Worm (Caenorhabditis elegans) whole organism, young adult: Measurements from ENCODE around the gene scl-10.

Experiments
- B0019.2 ChIP-seq: fragments of 200-800 bp; sonication (Bioruptor generic); conservative IDR thresholded peaks from 2 replicates; pipeline ENCODE4 v1.3.6; 2022; ENCODE audit warnings: missing genetic modification reagents, missing genetic modification characterization, missing compliant biosample characterization
- B0261.1 ChIP-seq: sonication (generic microtip); optimal IDR thresholded peaks from 2 replicates; lab custom pipeline; 2016; ENCODE audit warnings: mild to moderate bottlenecking, missing genetic modification characterization, moderate library complexity, missing compliant biosample characterization
- C17E4.6 ChIP-seq: fragments of 200-800 bp; sonication (Bioruptor generic); IDR thresholded peaks from 2 replicates; pipeline ENCODE4 v1.3.6; 2022; ENCODE audit warnings: missing genetic modification reagents, missing genetic modification characterization, missing compliant biosample characterization
- F37B4.10 ChIP-seq: fragments of 200-800 bp; sonication (Bioruptor generic); IDR thresholded peaks from 2 replicates; pipeline ENCODE4 v1.3.6; 2022; ENCODE audit warnings: missing genetic modification characterization, missing compliant biosample characterization
- F57C9.4 ChIP-seq: sonication (generic microtip); optimal IDR thresholded peaks from 2 replicates; lab custom pipeline; 2017; ENCODE audit warnings: mild to moderate bottlenecking, missing genetic modification characterization, missing compliant biosample characterization
- T07F8.4 ChIP-seq: sonication (generic microtip); optimal IDR thresholded peaks from 2 replicates; lab custom pipeline; 2016; ENCODE audit warnings: mild to moderate bottlenecking, missing genetic modification characterization, moderate library complexity, missing compliant biosample characterization
- attf-5 ChIP-seq: fragments of 200-800 bp; sonication (Bioruptor generic); optimal IDR thresholded peaks from 2 replicates; lab custom pipeline; 2018; ENCODE audit warnings: mild to moderate bottlenecking, missing genetic modification characterization, missing compliant biosample characterization
- attf-6 ChIP-seq: fragments of 200-800 bp; sonication (Bioruptor generic); IDR thresholded peaks from 2 replicates; pipeline ENCODE4 v1.3.6; 2022; ENCODE audit warnings: missing genetic modification reagents, missing genetic modification characterization, missing compliant biosample characterization
- cebp-1 ChIP-seq, 2 experiments: fragments of 200-800 bp in 1 of 2; sonication (Bioruptor generic) in 1 of 2; sonication (generic microtip) in 1 of 2; IDR thresholded peaks in 1 of 2; optimal IDR thresholded peaks in 1 of 2; 2 replicates each; pipeline versions ENCODE4 v1.3.6 to Lab custom; 2017 to 2022; ENCODE audit warnings: missing compliant biosample characterization in 2 of 2, missing genetic modification characterization in 2 of 2, mild to moderate bottlenecking in 1 of 2, missing genetic modification reagents in 1 of 2, moderate library complexity in 1 of 2
- cebp-2 ChIP-seq: fragments of 200-800 bp; sonication (Bioruptor generic); IDR thresholded peaks from 2 replicates; pipeline ENCODE4 v1.3.6; 2022; ENCODE audit warnings: missing genetic modification characterization, missing compliant biosample characterization
- ceh-27 ChIP-seq: fragments of 200-800 bp; sonication (Bioruptor generic); optimal IDR thresholded peaks from 2 replicates; lab custom pipeline; 2018; ENCODE audit warnings: mild to moderate bottlenecking, missing genetic modification characterization, moderate library complexity, missing compliant biosample characterization
- ceh-40 ChIP-seq: fragments of 200-800 bp; sonication (Bioruptor generic); IDR thresholded peaks from 2 replicates; pipeline ENCODE4 v1.3.6; 2022; ENCODE audit warnings: missing genetic modification characterization, missing compliant biosample characterization
- ceh-91 ChIP-seq: fragments of 200-800 bp; sonication (Bioruptor generic); IDR thresholded peaks from 2 replicates; pipeline ENCODE4 v1.3.6; 2022; ENCODE audit warnings: missing genetic modification reagents, missing genetic modification characterization, missing compliant biosample characterization
- dpl-1 ChIP-seq: fragments of 150-350 bp; optimal IDR thresholded peaks from 2 replicates; lab custom pipeline; 2014; ENCODE audit warnings: missing biosample characterization, missing genetic modification reagents, missing genetic modification characterization
- efl-1 ChIP-seq: fragments of 150-350 bp; optimal IDR thresholded peaks from 2 replicates; lab custom pipeline; 2014; ENCODE audit warnings: missing biosample characterization, missing genetic modification reagents, missing genetic modification characterization
- egl-18 ChIP-seq: fragments of 200-800 bp; sonication (Bioruptor generic); IDR thresholded peaks from 2 replicates; pipeline ENCODE4 v1.3.6; 2022; ENCODE audit warnings: missing genetic modification reagents, missing genetic modification characterization, missing compliant biosample characterization
- egrh-3 ChIP-seq: fragments of 200-800 bp; sonication (Bioruptor generic); IDR thresholded peaks from 2 replicates; pipeline ENCODE4 v1.3.6; 2022; ENCODE audit warnings: missing genetic modification reagents, missing genetic modification characterization, missing compliant biosample characterization
- fkh-3 ChIP-seq: sonication (generic microtip); optimal IDR thresholded peaks from 2 replicates; lab custom pipeline; 2016; ENCODE audit warnings: mild to moderate bottlenecking, missing genetic modification characterization, missing compliant biosample characterization
- gei-17 ChIP-seq: fragments of 200-800 bp; sonication (Bioruptor generic); optimal IDR thresholded peaks from 2 replicates; lab custom pipeline; 2018; ENCODE audit warnings: mild to moderate bottlenecking, missing genetic modification characterization, missing compliant biosample characterization
- hmg-1.2 ChIP-seq: fragments of 200-800 bp; sonication (Bioruptor generic); IDR thresholded peaks from 2 replicates; pipeline ENCODE4 v1.3.6; 2022; ENCODE audit warnings: missing genetic modification reagents, missing genetic modification characterization, missing compliant biosample characterization
- lin-54 ChIP-seq: fragments of 200-800 bp; sonication (Bioruptor generic); optimal IDR thresholded peaks from 2 replicates; lab custom pipeline; 2018; ENCODE audit warnings: mild to moderate bottlenecking, missing genetic modification characterization, missing compliant biosample characterization
- madf-10 ChIP-seq: sonication (generic microtip); optimal IDR thresholded peaks from 2 replicates; lab custom pipeline; 2016; ENCODE audit warnings: mild to moderate bottlenecking, missing genetic modification characterization, missing compliant biosample characterization
- mcd-1 ChIP-seq: fragments of 200-800 bp; sonication (Bioruptor generic); IDR thresholded peaks from 2 replicates; pipeline ENCODE4 v1.3.6; 2022; ENCODE audit warnings: missing genetic modification reagents, missing genetic modification characterization, missing compliant biosample characterization
- mes-4 ChIP-seq: sonication (generic microtip); optimal IDR thresholded peaks from 2 replicates; lab custom pipeline; 2016; ENCODE audit warnings: missing genotype, missing genetic modification characterization, missing compliant biosample characterization
- nfyb-1 ChIP-seq: fragments of 200-800 bp; sonication (Bioruptor generic); IDR thresholded peaks from 2 replicates; pipeline ENCODE4 v1.3.6; 2022; ENCODE audit warnings: missing genetic modification reagents, missing genetic modification characterization, missing compliant biosample characterization
- nhr-120 ChIP-seq: fragments of 200-800 bp; sonication (Bioruptor generic); IDR thresholded peaks from 2 replicates; pipeline ENCODE4 v1.3.6; 2022; ENCODE audit warnings: missing genetic modification characterization, missing compliant biosample characterization
- nhr-90 ChIP-seq: sonication (generic microtip); optimal IDR thresholded peaks from 2 replicates; lab custom pipeline; 2016; ENCODE audit warnings: missing genotype, mild to moderate bottlenecking, missing genetic modification characterization, missing compliant biosample characterization
- pbrm-1 ChIP-seq: fragments of 200-800 bp; sonication (Bioruptor generic); IDR thresholded peaks from 2 replicates; pipeline ENCODE4 v1.3.6; 2022; ENCODE audit warnings: missing genetic modification reagents, missing genetic modification characterization, missing compliant biosample characterization
- pha-4 ChIP-seq: fragments of 150-350 bp; sonication (generic microtip); optimal IDR thresholded peaks from 2 replicates; lab custom pipeline; 2014; ENCODE audit warnings: missing biosample characterization, missing genetic modification reagents, missing genetic modification characterization
- rcor-1 ChIP-seq: fragments of 200-800 bp; sonication (Bioruptor generic); IDR thresholded peaks from 2 replicates; pipeline ENCODE4 v1.3.6; 2022; ENCODE audit warnings: missing genetic modification reagents, missing genetic modification characterization, missing compliant biosample characterization
- repo-1 ChIP-seq: sonication (generic microtip); optimal IDR thresholded peaks from 2 replicates; lab custom pipeline; 2017; ENCODE audit warnings: mild to moderate bottlenecking, missing genetic modification characterization, missing compliant biosample characterization
- sea-2 ChIP-seq: fragments of 200-800 bp; sonication (Bioruptor generic); IDR thresholded peaks from 2 replicates; pipeline ENCODE4 v1.3.6; 2022; ENCODE audit warnings: missing genetic modification characterization, missing compliant biosample characterization
- snpc-1.3 ChIP-seq: sonication (generic microtip); optimal IDR thresholded peaks from 2 replicates; lab custom pipeline; 2017; ENCODE audit warnings: missing genetic modification characterization, mild to moderate bottlenecking, missing compliant biosample characterization, antibody characterized with exemption, moderate library complexity, missing genotype, missing genetic modification reagents; ENCODE audit not compliant: insufficient read depth
- snpc-3.4 ChIP-seq: sonication (generic microtip); optimal IDR thresholded peaks from 2 replicates; lab custom pipeline; 2017; ENCODE audit warnings: missing genetic modification characterization, mild to moderate bottlenecking, missing compliant biosample characterization, antibody characterized with exemption, moderate library complexity, missing genotype, missing genetic modification reagents
- sptf-2 ChIP-seq: fragments of 200-800 bp; sonication (Bioruptor generic); optimal IDR thresholded peaks from 2 replicates; lab custom pipeline; 2018; ENCODE audit warnings: mild to moderate bottlenecking, missing genetic modification characterization, missing compliant biosample characterization
- xnd-1 ChIP-seq: sonication (generic microtip); optimal IDR thresholded peaks from 2 replicates; lab custom pipeline; 2016; ENCODE audit warnings: missing genotype, missing genetic modification reagents, missing genetic modification characterization, missing compliant biosample characterization
- zfh-2 ChIP-seq: fragments of 200-800 bp; sonication (Bioruptor generic); conservative IDR thresholded peaks from 2 replicates; pipeline ENCODE4 v1.3.6; 2022; ENCODE audit warnings: missing genetic modification reagents, missing genetic modification characterization, missing compliant biosample characterization
- ztf-3 ChIP-seq: fragments of 200-800 bp; sonication (Bioruptor generic); optimal IDR thresholded peaks from 2 replicates; lab custom pipeline; 2018; ENCODE audit warnings: mild to moderate bottlenecking, missing genetic modification characterization, missing compliant biosample characterization
- ztf-6 ChIP-seq: fragments of 200-800 bp; sonication (Bioruptor generic); IDR thresholded peaks from 2 replicates; pipeline ENCODE4 v1.3.6; 2022; ENCODE audit warnings: missing genetic modification reagents, missing genetic modification characterization, missing compliant biosample characterization

scl-10 gene

ce11 chrIV:13022892-13023291 lies 25.4 kb upstream of the scl-10 start:
- TF ChIP-seq egrh-3 (GFP tag; lab: Robert Waterston, UW) (peak; percentile 42; the same call in 1 of the 2 replicates), gei-17 (GFP tag; lab: Kevin White, UChicago) (no peak), efl-1 (GFP tag; lab: Kevin White, UChicago) (no peak), T07F8.4 (tag; lab: Kevin White, UChicago) (no peak), nfyb-1 (0 out of 2 replicates have a peak, but pooled peaks have one; percentile 17), pha-4 (tag; lab: Kevin White, UChicago) (no peak), C17E4.6 (GFP tag; lab: Robert Waterston, UW) (no peak), F57C9.4 (no peak), ceh-40 (no peak), attf-6 (GFP tag; lab: Robert Waterston, UW) (no peak), sptf-2 (GFP tag; lab: Kevin White, UChicago) (no peak), zfh-2 (GFP tag; lab: Robert Waterston, UW) (peak; percentile 90), egl-18 (GFP tag; lab: Robert Waterston, UW) (no peak), hmg-1.2 (GFP tag; lab: Robert Waterston, UW) (0 out of 2 replicates have a peak, but pooled peaks have one; percentile 16), dpl-1 (GFP tag; lab: Kevin White, UChicago) (no peak), snpc-3.4 (no peak), lin-54 (GFP tag; lab: Kevin White, UChicago) (no peak), sea-2 (GFP tag; lab: Robert Waterston, UW) (no peak), cebp-2 (peak; percentile 90), B0261.1 (tag; lab: Kevin White, UChicago) (no peak), snpc-1.3 (tag; lab: Kevin White, UChicago) (no peak), repo-1 (tag; lab: Kevin White, UChicago) (no peak), ztf-6 (no peak), fkh-3 (tag; lab: Kevin White, UChicago) (no peak), nhr-90 (tag; lab: Kevin White, UChicago) (no peak), xnd-1 (tag; lab: Kevin White, UChicago) (no peak), pbrm-1 (GFP tag; lab: Robert Waterston, UW) (no peak), F37B4.10 (GFP tag; lab: Robert Waterston, UW) (no peak)
- TF ChIP-seq, all 124 proteins: peak for 5

- TF ChIP-seq ztf-3 (GFP tag; lab: Kevin White, UChicago), result no peak
- TF ChIP-seq mcd-1 (GFP tag; lab: Robert Waterston, UW), result no peak
- no peak for TF ChIP-seq mes-4
- 0 out of 2 replicates have a peak, but pooled peaks have one; percentile 12 for TF ChIP-seq egl-18 (GFP tag; lab: Robert Waterston, UW)
- TF ChIP-seq B0019.2 (GFP tag; lab: Robert Waterston, UW), result no peak
- TF ChIP-seq attf-5 (GFP tag; lab: Kevin White, UChicago), result no peak
- TF ChIP-seq efl-1 (GFP tag; lab: Kevin White, UChicago), result no peak
- 0 out of 2 replicates have a peak, but pooled peaks have one; percentile 14 for TF ChIP-seq rcor-1 (GFP tag; lab: Robert Waterston, UW)
- no peak for TF ChIP-seq madf-10 (tag; lab: Kevin White, UChicago)
- TF ChIP-seq attf-6 (GFP tag; lab: Robert Waterston, UW), result no peak
- TF ChIP-seq nhr-120 (GFP tag; lab: Robert Waterston, UW), result no peak
- no peak for TF ChIP-seq cebp-1 (GFP tag; IDR thresholded peaks at IDR 0.05; lab: Robert Waterston, UW)
- peak; percentile 5 for TF ChIP-seq cebp-1 (tag; optimal IDR thresholded peaks at IDR 0.05; lab: Kevin White, UChicago)
- no peak for TF ChIP-seq ceh-91 (GFP tag; lab: Robert Waterston, UW)
- peak; percentile 54; the same call in 1 of the 2 replicates for TF ChIP-seq zfh-2 (GFP tag; lab: Robert Waterston, UW)
- peak; percentile 14 for TF ChIP-seq ceh-27 (GFP tag; lab: Kevin White, UChicago)
Measured at ce11 chrIV:13025853-13026343, 22.4 kb upstream of the scl-10 start.
